Worm (Caenorhabditis elegans) whole organism, L3 larva: Measurements from ENCODE around the gene srlf-26.
"Not testable (repeated sequence)": the region's sequence is repeated elsewhere in the genome, so short reads cannot be mapped to it uniquely, and the experiment has no call there.

Experiments used
- ama-1 ChIP-seq: fragments of 150-350 bp; optimal IDR thresholded peaks from 2 replicates; lab custom pipeline; 2018
- jun-1 ChIP-seq: fragments of 150-350 bp; optimal IDR thresholded peaks from 2 replicates; lab custom pipeline; 2014; ENCODE audit warnings: missing biosample characterization, missing genetic modification reagents, missing genetic modification characterization
- nhr-76 ChIP-seq: fragments of 150-350 bp; sonication (generic microtip); optimal IDR thresholded peaks from 5 replicates; lab custom pipeline; 2014; ENCODE audit warnings: missing biosample characterization, missing genetic modification characterization
- pha-4 ChIP-seq: fragments of 150-350 bp; optimal IDR thresholded peaks from 2 replicates; lab custom pipeline; 2014; ENCODE audit warnings: missing biosample characterization, missing genetic modification reagents, missing genetic modification characterization
- sea-2 ChIP-seq: fragments of 150-350 bp; sonication (generic microtip); optimal IDR thresholded peaks from 4 replicates; lab custom pipeline; 2014; ENCODE audit warnings: missing biosample characterization, missing genetic modification reagents, missing genetic modification characterization
- snpc-4 ChIP-seq: fragments of 150-350 bp; optimal IDR thresholded peaks from 2 replicates; lab custom pipeline; 2014; ENCODE audit warnings: missing biosample characterization, missing genetic modification characterization
- tbx-2 ChIP-seq: sonication (generic microtip); optimal IDR thresholded peaks from 2 replicates; lab custom pipeline; 2016; ENCODE audit warnings: mild to moderate bottlenecking, missing genetic modification characterization, missing compliant biosample characterization
- zag-1 ChIP-seq: fragments of 150-350 bp; optimal IDR thresholded peaks from 2 replicates; lab custom pipeline; 2014; ENCODE audit warnings: missing biosample characterization, missing genetic modification characterization

- TF ChIP-seq pha-4 (tag; lab: Kevin White, UChicago); ama-1 (lab: Kevin White, UChicago); nhr-76; tbx-2 (tag; lab: Kevin White, UChicago); sea-2 (GFP tag; lab: Kevin White, UChicago); jun-1 (tag; lab: Kevin White, UChicago); zag-1 (tag; lab: Kevin White, UChicago); snpc-4 (tag; lab: Kevin White, UChicago): not testable (repeated sequence)
Observed at ce11 chrIV:13651411-13651810, 27.3 kb upstream of the srlf-26 start, which contains the start of gene C08F11.12.
